Worm (Caenorhabditis elegans) whole organism, L2 larva: ENCODE measurements around the gene rps-13.

Experiments
- C34F6.9 ChIP-seq: fragments of 150-350 bp; optimal IDR thresholded peaks from 2 replicates; lab custom pipeline; 2014; ENCODE audit warnings: missing biosample characterization, missing genetic modification characterization
- F13H6.1 ChIP-seq: sonication (generic microtip); optimal IDR thresholded peaks from 2 replicates; lab custom pipeline; 2016; ENCODE audit warnings: missing genetic modification characterization, missing compliant biosample characterization
- R02D3.7 ChIP-seq: fragments of 150-350 bp; optimal IDR thresholded peaks from 2 replicates; lab custom pipeline; 2014; ENCODE audit warnings: missing biosample characterization, missing genetic modification characterization
- Y55F3AM.14 ChIP-seq: fragments of 200-800 bp; sonication (Bioruptor generic); optimal IDR thresholded peaks from 2 replicates; lab custom pipeline; 2018; ENCODE audit warnings: mild to moderate bottlenecking, missing genetic modification characterization, missing compliant biosample characterization
- ZK546.5 ChIP-seq: sonication (generic microtip); optimal IDR thresholded peaks from 2 replicates; lab custom pipeline; 2017; ENCODE audit warnings: missing biosample characterization, missing genetic modification characterization
- alr-1 ChIP-seq: fragments of 150-350 bp; optimal IDR thresholded peaks from 2 replicates; lab custom pipeline; 2014; ENCODE audit warnings: missing biosample characterization, missing genetic modification characterization
- blmp-1 ChIP-seq: sonication (generic microtip); optimal IDR thresholded peaks from 2 replicates; lab custom pipeline; 2017; ENCODE audit warnings: missing genetic modification characterization, mild to moderate bottlenecking, missing compliant biosample characterization, antibody characterized with exemption, moderate library complexity; ENCODE audit not compliant: insufficient read depth
- ceh-16 ChIP-seq: fragments of 150-350 bp; optimal IDR thresholded peaks from 2 replicates; lab custom pipeline; 2014; ENCODE audit warnings: missing biosample characterization, missing genetic modification characterization
- ceh-82 ChIP-seq: fragments of 150-350 bp; optimal IDR thresholded peaks from 2 replicates; lab custom pipeline; 2014; ENCODE audit warnings: missing biosample characterization, missing genetic modification characterization
- crh-2 ChIP-seq: sonication (generic microtip); optimal IDR thresholded peaks from 2 replicates; lab custom pipeline; 2017; ENCODE audit warnings: missing biosample characterization, missing genetic modification characterization
- dmd-4 ChIP-seq: sonication (generic microtip); optimal IDR thresholded peaks from 2 replicates; lab custom pipeline; 2017; ENCODE audit warnings: missing biosample characterization, missing genetic modification characterization
- egl-27 ChIP-seq: sonication (generic microtip); optimal IDR thresholded peaks from 3 replicates; lab custom pipeline; 2017; ENCODE audit warnings: missing biosample characterization, missing genetic modification reagents, missing genetic modification characterization
- elt-1 ChIP-seq: fragments of 150-350 bp; optimal IDR thresholded peaks from 2 replicates; lab custom pipeline; 2014; ENCODE audit warnings: missing biosample characterization, missing genetic modification characterization
- fos-1 ChIP-seq: fragments of 150-350 bp; optimal IDR thresholded peaks from 2 replicates; lab custom pipeline; 2014; ENCODE audit warnings: missing biosample characterization, missing genetic modification characterization
- gmeb-1 ChIP-seq: fragments of 150-350 bp; optimal IDR thresholded peaks from 2 replicates; lab custom pipeline; 2014; ENCODE audit warnings: missing biosample characterization, missing genetic modification characterization
- lin-11 ChIP-seq: fragments of 150-350 bp; sonication (generic microtip); optimal IDR thresholded peaks from 2 replicates; lab custom pipeline; 2014; ENCODE audit warnings: missing biosample characterization, missing genetic modification characterization, inconsistent platforms, mixed read lengths
- lin-13 ChIP-seq: fragments of 150-350 bp; optimal IDR thresholded peaks from 2 replicates; lab custom pipeline; 2014; ENCODE audit warnings: missing biosample characterization, missing genetic modification reagents, missing genetic modification characterization
- lin-39 ChIP-seq: fragments of 150-350 bp; optimal IDR thresholded peaks from 2 replicates; lab custom pipeline; 2014; ENCODE audit warnings: missing biosample characterization, missing genetic modification reagents, missing genetic modification characterization
- lsy-2 ChIP-seq, 2 experiments: fragments of 150-350 bp in 1 of 2; sonication (generic microtip) in 1 of 2; optimal IDR thresholded peaks; 2 replicates each; lab custom pipeline; 2014 to 2017; ENCODE audit warnings: missing biosample characterization in 2 of 2, missing genetic modification characterization in 2 of 2
- mab-5 ChIP-seq: fragments of 150-350 bp; optimal IDR thresholded peaks from 2 replicates; lab custom pipeline; 2014; ENCODE audit warnings: missing biosample characterization, missing genetic modification characterization
- mbf-1 ChIP-seq: sonication (generic microtip); optimal IDR thresholded peaks from 2 replicates; lab custom pipeline; 2017; ENCODE audit warnings: missing biosample characterization, missing genetic modification characterization
- mdl-1 ChIP-seq, 2 experiments: fragments of 150-350 bp in 1 of 2; sonication (generic microtip) in 1 of 2; optimal IDR thresholded peaks; 2 replicates each; lab custom pipeline; 2017; ENCODE audit warnings: missing biosample characterization in 2 of 2, missing genetic modification characterization in 2 of 2
- nhr-11 ChIP-seq: fragments of 150-350 bp; optimal IDR thresholded peaks from 2 replicates; lab custom pipeline; 2014; ENCODE audit warnings: missing biosample characterization, missing genetic modification characterization
- nhr-12 ChIP-seq: fragments of 150-350 bp; optimal IDR thresholded peaks from 2 replicates; lab custom pipeline; 2014; ENCODE audit warnings: missing biosample characterization, missing genetic modification characterization
- nhr-129 ChIP-seq: fragments of 150-350 bp; optimal IDR thresholded peaks from 2 replicates; lab custom pipeline; 2014; ENCODE audit warnings: missing biosample characterization, missing genetic modification characterization
- nhr-21 ChIP-seq: fragments of 150-350 bp; optimal IDR thresholded peaks from 2 replicates; lab custom pipeline; 2014; ENCODE audit warnings: missing biosample characterization, missing genetic modification characterization
- nhr-23 ChIP-seq: fragments of 150-350 bp; optimal IDR thresholded peaks from 2 replicates; lab custom pipeline; 2014; ENCODE audit warnings: missing biosample characterization, missing genetic modification reagents, missing genetic modification characterization
- nhr-237 ChIP-seq: fragments of 150-350 bp; optimal IDR thresholded peaks from 2 replicates; lab custom pipeline; 2014; ENCODE audit warnings: missing biosample characterization, missing genetic modification characterization
- nhr-25 ChIP-seq: fragments of 150-350 bp; sonication (generic microtip); optimal IDR thresholded peaks from 3 replicates; lab custom pipeline; 2014; ENCODE audit warnings: missing biosample characterization, missing genetic modification characterization
- nhr-6 ChIP-seq: fragments of 150-350 bp; optimal IDR thresholded peaks from 2 replicates; lab custom pipeline; 2014; ENCODE audit warnings: missing biosample characterization, missing genetic modification characterization
- nhr-77 ChIP-seq: fragments of 150-350 bp; optimal IDR thresholded peaks from 2 replicates; lab custom pipeline; 2014; ENCODE audit warnings: missing biosample characterization, missing genetic modification characterization
- peb-1 ChIP-seq: fragments of 150-350 bp; optimal IDR thresholded peaks from 2 replicates; lab custom pipeline; 2014; ENCODE audit warnings: missing biosample characterization, missing genetic modification characterization
- sem-4 ChIP-seq: fragments of 150-350 bp; optimal IDR thresholded peaks from 2 replicates; lab custom pipeline; 2014; ENCODE audit warnings: missing biosample characterization, missing genetic modification reagents, missing genetic modification characterization
- skn-1 ChIP-seq: sonication (generic microtip); optimal IDR thresholded peaks from 2 replicates; lab custom pipeline; 2017; ENCODE audit warnings: missing biosample characterization, missing genetic modification characterization
- sma-3 ChIP-seq: sonication (generic microtip); optimal IDR thresholded peaks from 2 replicates; lab custom pipeline; 2016; ENCODE audit warnings: missing genetic modification reagents, missing genetic modification characterization, missing compliant biosample characterization
- snpc-4 ChIP-seq: fragments of 150-350 bp; optimal IDR thresholded peaks from 2 replicates; lab custom pipeline; 2014; ENCODE audit warnings: missing biosample characterization, missing genetic modification characterization
- unc-39 ChIP-seq: fragments of 150-350 bp; optimal IDR thresholded peaks from 2 replicates; lab custom pipeline; 2014; ENCODE audit warnings: missing biosample characterization, missing genetic modification characterization
- unc-55 ChIP-seq: fragments of 150-350 bp; sonication (generic microtip); optimal IDR thresholded peaks from 3 replicates; lab custom pipeline; 2014; ENCODE audit warnings: missing biosample characterization, missing genetic modification reagents, missing genetic modification characterization
- unc-62 ChIP-seq: fragments of 150-350 bp; optimal IDR thresholded peaks from 2 replicates; lab custom pipeline; 2014; ENCODE audit warnings: missing biosample characterization, missing genetic modification reagents, missing genetic modification characterization
- ztf-11 ChIP-seq: sonication (generic microtip); optimal IDR thresholded peaks from 2 replicates; lab custom pipeline; 2017; ENCODE audit warnings: missing biosample characterization, missing genetic modification characterization
- ztf-4 ChIP-seq: fragments of 150-350 bp; optimal IDR thresholded peaks from 2 replicates; lab custom pipeline; 2014; ENCODE audit warnings: missing biosample characterization, missing genetic modification characterization

rps-13 gene

ce11 chrIII:6344737-6345136 lies 30.1 kb downstream of the rps-13 start (continued):
- TF ChIP-seq dmd-4 (tag; lab: Kevin White, UChicago) (no peak), ztf-4 (tag; lab: Kevin White, UChicago) (peak; percentile 73), lin-39 (tag; lab: Kevin White, UChicago) (no peak), alr-1 (tag; lab: Kevin White, UChicago) (no peak), nhr-25 (tag; lab: Kevin White, UChicago) (peak; percentile 83), mab-5 (tag; lab: Kevin White, UChicago) (peak; percentile 53), lsy-2 (tag; optimal IDR thresholded peaks at IDR 0.05; lab: Kevin White, UChicago) (peak; percentile 96 to 98), skn-1 (tag; lab: Kevin White, UChicago) (no peak), F13H6.1 (peak; percentile 87), nhr-6 (tag; lab: Kevin White, UChicago) (peak; percentile 91)

- TF ChIP-seq sma-3 (GFP tag; lab: Kevin White, UChicago) (no peak), lin-39 (tag; lab: Kevin White, UChicago) (no peak), C34F6.9 (tag; lab: Kevin White, UChicago) (no peak), nhr-12 (tag; lab: Kevin White, UChicago) (no peak)
These were observed 31.6 kb downstream of the rps-13 start, which contains the start of gene C56G2.9 for ce11 chrIII:6343229-6343628. Gene C56G2.9 (minus strand): TSS chrIII:6343329.

ce11 chrIII:6341878-6342453 lies 32.8 kb downstream of the rps-13 start, which contains the start of gene rpn-13:
Gene rpn-13 (minus strand): TSS chrIII:6341928.
- no peak for TF ChIP-seq nhr-77
- TF ChIP-seq dmd-4 (tag; lab: Kevin White, UChicago), result no peak
- peak; percentile 79 for TF ChIP-seq nhr-129 (tag; lab: Kevin White, UChicago)
- no peak for TF ChIP-seq nhr-12 (tag; lab: Kevin White, UChicago)
- TF ChIP-seq peb-1 (tag; lab: Kevin White, UChicago), result no peak
- TF ChIP-seq crh-2 (tag; lab: Kevin White, UChicago), result peak; percentile 58
- TF ChIP-seq egl-27 (tag; lab: Kevin White, UChicago), result no peak
- no peak for TF ChIP-seq mab-5 (tag; lab: Kevin White, UChicago)
- no peak for TF ChIP-seq mbf-1 (tag; lab: Kevin White, UChicago)
- TF ChIP-seq nhr-11 (tag; lab: Kevin White, UChicago), result no peak
- TF ChIP-seq ztf-11 (tag; lab: Kevin White, UChicago), result no peak
- no peak for TF ChIP-seq nhr-237 (tag; lab: Kevin White, UChicago)
- TF ChIP-seq R02D3.7 (tag; lab: Kevin White, UChicago), result no peak
- TF ChIP-seq C34F6.9 (tag; lab: Kevin White, UChicago), result peak; percentile 81
- peak; percentile 48 for TF ChIP-seq gmeb-1 (tag; lab: Kevin White, UChicago)
- TF ChIP-seq ceh-82 (tag; lab: Kevin White, UChicago), result no peak
- TF ChIP-seq unc-55 (GFP tag; lab: Kevin White, UChicago), result peak; percentile 83
- no peak for TF ChIP-seq sma-3 (GFP tag; lab: Kevin White, UChicago)
- no peak for TF ChIP-seq ZK546.5 (tag; lab: Kevin White, UChicago)
- TF ChIP-seq nhr-23 (tag; lab: Kevin White, UChicago), result no peak
- TF ChIP-seq ztf-4 (tag; lab: Kevin White, UChicago), result no peak
- no peak for TF ChIP-seq snpc-4
- peak; percentile 86 to 98 for TF ChIP-seq lsy-2 (tag; optimal IDR thresholded peaks at IDR 0.05; lab: Kevin White, UChicago)
- TF ChIP-seq mdl-1 (tag; optimal IDR thresholded peaks at IDR 0.05; lab: Kevin White, UChicago), result peak in 1 of 2 experiments; percentile 8
- TF ChIP-seq unc-39, result no peak
- no peak for TF ChIP-seq unc-62 (GFP tag; lab: Kevin White, UChicago)
- no peak for TF ChIP-seq nhr-21 (tag; lab: Kevin White, UChicago)
- no peak for TF ChIP-seq elt-1 (tag; lab: Kevin White, UChicago)
- TF ChIP-seq lin-13 (GFP tag; lab: Kevin White, UChicago), result peak; percentile 55
- TF ChIP-seq F13H6.1, result no peak
- no peak for TF ChIP-seq Y55F3AM.14 (GFP tag; lab: Kevin White, UChicago)
- peak; percentile 36 for TF ChIP-seq fos-1 (tag; lab: Kevin White, UChicago)
- TF ChIP-seq sem-4, result no peak
- no peak for TF ChIP-seq lin-11
- peak; percentile 38 for TF ChIP-seq nhr-25 (tag; lab: Kevin White, UChicago)
- no peak for TF ChIP-seq ceh-16 (tag; lab: Kevin White, UChicago)
- TF ChIP-seq skn-1 (tag; lab: Kevin White, UChicago), result peak; percentile 76
- TF ChIP-seq blmp-1 (tag; lab: Kevin White, UChicago), result no peak
